Worm (Caenorhabditis elegans) whole organism, L4 larva: ENCODE results near the gene C34E7.3.

Experiments
- aly-2 ChIP-seq: sonication (generic microtip); optimal IDR thresholded peaks from 2 replicates; lab custom pipeline; 2018; ENCODE audit warnings: missing biosample characterization, missing genetic modification characterization
- ceh-82 ChIP-seq: sonication (generic microtip); optimal IDR thresholded peaks from 2 replicates; lab custom pipeline; 2017; ENCODE audit warnings: missing biosample characterization, missing genetic modification characterization
- dmd-8 ChIP-seq: fragments of 200-800 bp; sonication (Bioruptor generic); IDR thresholded peaks from 2 replicates; pipeline ENCODE4 v1.3.6; 2022; ENCODE audit warnings: missing genetic modification characterization, missing compliant biosample characterization
- mep-1 ChIP-seq: fragments of 150-350 bp; sonication (generic microtip); optimal IDR thresholded peaks from 3 replicates; lab custom pipeline; 2014; ENCODE audit warnings: missing biosample characterization, missing genetic modification characterization
- mes-2 ChIP-seq: sonication (generic microtip); optimal IDR thresholded peaks from 2 replicates; lab custom pipeline; 2016; ENCODE audit warnings: missing genotype, mild to moderate bottlenecking, missing genetic modification characterization, missing compliant biosample characterization; ENCODE audit not compliant: poor library complexity, severe bottlenecking
- nhr-25 ChIP-seq: sonication (generic microtip); optimal IDR thresholded peaks from 2 replicates; lab custom pipeline; 2017; ENCODE audit warnings: missing genetic modification characterization, mild to moderate bottlenecking, missing compliant biosample characterization, antibody characterized with exemption, moderate library complexity, borderline replicate concordance; ENCODE audit not compliant: insufficient read depth
- nhr-28 ChIP-seq: fragments of 150-350 bp; optimal IDR thresholded peaks from 2 replicates; lab custom pipeline; 2014; ENCODE audit warnings: missing biosample characterization, missing genetic modification characterization
- snpc-4 ChIP-seq: fragments of 150-350 bp; optimal IDR thresholded peaks from 2 replicates; lab custom pipeline; 2014; ENCODE audit warnings: missing biosample characterization, missing genetic modification characterization
- unc-62 ChIP-seq, 3 experiments: fragments of 150-350 bp in 1 of 3; sonication (generic microtip); optimal IDR thresholded peaks in 2 of 3; peaks in 1 of 3; 1 replicate in 1 of 3; 2 replicates in 2 of 3; lab custom pipeline; 2014 to 2017; ENCODE audit warnings: missing biosample characterization in 3 of 3, missing genetic modification characterization in 3 of 3, missing genetic modification reagents in 3 of 3, missing genotype in 1 of 3
- zag-1 ChIP-seq: fragments of 150-350 bp; optimal IDR thresholded peaks from 2 replicates; lab custom pipeline; 2014; ENCODE audit warnings: missing biosample characterization, missing genetic modification characterization

DNA sequence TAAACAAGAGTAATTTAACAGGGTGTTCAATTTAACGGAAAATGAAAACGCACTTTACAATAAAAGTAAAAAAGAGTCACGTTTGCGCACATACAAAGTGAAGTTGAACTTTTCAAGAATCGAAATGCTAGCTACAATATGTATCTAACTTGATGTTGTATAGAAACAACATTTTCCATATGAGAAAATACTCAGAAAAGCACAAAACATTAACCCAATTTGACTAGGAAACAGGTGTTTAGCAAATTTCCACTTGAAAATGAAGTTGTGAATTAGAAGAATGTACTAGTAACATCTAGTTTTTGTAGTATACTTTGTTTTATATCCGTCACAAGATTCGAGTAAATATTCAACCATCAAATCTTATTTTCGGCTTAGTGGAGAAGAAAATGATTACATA is 45.2 kb upstream of the C34E7.3 start, which contains the start of gene gpc-1:
- TF ChIP-seq nhr-28 (tag; lab: Kevin White, UChicago) (no peak), zag-1 (tag; lab: Kevin White, UChicago) (no peak), snpc-4 (tag; lab: Kevin White, UChicago) (no peak), mep-1 (tag; lab: Kevin White, UChicago) (no peak), mes-2 (tag; lab: Kevin White, UChicago) (no peak), aly-2 (tag; lab: Kevin White, UChicago) (no peak), unc-62 (GFP tag; optimal IDR thresholded peaks at IDR 0.05 in 1 of 2; lab: Kevin White, UChicago) (no peak), unc-62 (tag; optimal IDR thresholded peaks at IDR 0.05; lab: Kevin White, UChicago) (no peak), ceh-82 (tag; lab: Kevin White, UChicago) (no peak), nhr-25 (no peak), dmd-8 (no peak)
